Worm (Caenorhabditis elegans): ENCODE results near the gene Y116A8C.43.

Y116A8C.43 gene

ce11 chrIV:17118585-17118984 is 29.9 kb downstream of the Y116A8C.43 start, which contains the start of gene uaf-2:
uaf-2 (minus strand) TSS chrIV:17118767.
- TF ChIP-seq tbx-37 (GFP tag; conservative IDR thresholded peaks at IDR 0.05), result no peak
- no peak for TF ChIP-seq sea-1 (GFP tag; conservative IDR thresholded peaks at IDR 0.05)
- TF ChIP-seq F13C5.2 (tag; optimal IDR thresholded peaks at IDR 0.05), result no peak
- no peak for TF ChIP-seq ets-7 (tag; optimal IDR thresholded peaks at IDR 0.05)
- TF ChIP-seq B0310.2 (tag; optimal IDR thresholded peaks at IDR 0.05), result no peak
- no peak for TF ChIP-seq flt-1 (GFP tag; IDR thresholded peaks at IDR 0.05)
- no peak for TF ChIP-seq ama-1 (optimal IDR thresholded peaks at IDR 0.05)
- TF ChIP-seq ceh-36 (tag; optimal IDR thresholded peaks at IDR 0.05), result no peak
- no peak for TF ChIP-seq scrt-1 (GFP tag; IDR thresholded peaks at IDR 0.05)
- no peak for TF ChIP-seq hmg-4 (GFP tag; optimal IDR thresholded peaks at IDR 0.05)
- TF ChIP-seq tra-4 (tag; optimal IDR thresholded peaks at IDR 0.05), result no peak
- no peak for TF ChIP-seq tbx-11 (GFP tag; IDR thresholded peaks at IDR 0.05)

ce11 chrIV:17118987-17119732 is 30.5 kb downstream of the Y116A8C.43 start, which contains the start of gene itsn-1:
itsn-1 (plus strand) TSS chrIV:17119682.
- TF ChIP-seq hmbx-1 (tag; optimal IDR thresholded peaks at IDR 0.05) (no peak), scrt-1 (GFP tag; IDR thresholded peaks at IDR 0.05) (no peak), pes-1 (GFP tag; IDR thresholded peaks at IDR 0.05) (no peak)

ce11 chrIV:17121058-17121773 is 32.6 kb downstream of the Y116A8C.43 start:
- TF ChIP-seq tra-4 (tag; optimal IDR thresholded peaks at IDR 0.05) (no peak), tbx-37 (GFP tag; conservative IDR thresholded peaks at IDR 0.05) (no peak), flt-1 (GFP tag; IDR thresholded peaks at IDR 0.05) (no peak), hnd-1 (tag; optimal IDR thresholded peaks at IDR 0.05) (no peak), pes-1 (GFP tag; IDR thresholded peaks at IDR 0.05) (no peak), ceh-36 (tag; optimal IDR thresholded peaks at IDR 0.05) (no peak), ceh-13 (GFP tag; optimal IDR thresholded peaks at IDR 0.05) (no peak), aly-1 (tag; optimal IDR thresholded peaks at IDR 0.05) (no peak), ama-1 (optimal IDR thresholded peaks at IDR 0.05) (no peak), sea-1 (GFP tag; conservative IDR thresholded peaks at IDR 0.05) (no peak), hmbx-1 (tag; optimal IDR thresholded peaks at IDR 0.05) (no peak), hmg-4 (GFP tag; optimal IDR thresholded peaks at IDR 0.05) (no peak), tbx-11 (GFP tag; IDR thresholded peaks at IDR 0.05) (no peak)

ce11 chrIV:17125967-17126366 is 37.3 kb downstream of the Y116A8C.43 start:
- TF ChIP-seq hnd-1 (tag; optimal IDR thresholded peaks at IDR 0.05) (no peak), ets-7 (tag; optimal IDR thresholded peaks at IDR 0.05) (no peak)

ce11 chrIV:17126512-17126911 is 37.9 kb downstream of the Y116A8C.43 start:
- TF ChIP-seq flt-1 (GFP tag; IDR thresholded peaks at IDR 0.05) (no peak), aly-1 (tag; optimal IDR thresholded peaks at IDR 0.05) (no peak), tbx-11 (GFP tag; IDR thresholded peaks at IDR 0.05) (no peak), hmg-4 (GFP tag; optimal IDR thresholded peaks at IDR 0.05) (no peak), pes-1 (GFP tag; IDR thresholded peaks at IDR 0.05) (no peak), tra-4 (tag; optimal IDR thresholded peaks at IDR 0.05) (no peak), ceh-36 (tag; optimal IDR thresholded peaks at IDR 0.05) (no peak), sea-1 (GFP tag; conservative IDR thresholded peaks at IDR 0.05) (no peak), tbx-37 (GFP tag; conservative IDR thresholded peaks at IDR 0.05) (no peak; the same call in 1 of the 2 replicates), hnd-1 (tag; optimal IDR thresholded peaks at IDR 0.05) (no peak)

ce11 chrIV:17131035-17131595 is 42.5 kb downstream of the Y116A8C.43 start, which contains the start of the genes Y116A8C.37 and Y116A8C.38:
Y116A8C.37 (minus strand) TSS chrIV:17131135.
Y116A8C.38 (plus strand) TSS chrIV:17131545.
- TF ChIP-seq ceh-36 (tag; optimal IDR thresholded peaks at IDR 0.05), result no peak
- TF ChIP-seq F13C5.2 (tag; optimal IDR thresholded peaks at IDR 0.05), result no peak
- TF ChIP-seq scrt-1 (GFP tag; IDR thresholded peaks at IDR 0.05), result no peak
- TF ChIP-seq ets-7 (tag; optimal IDR thresholded peaks at IDR 0.05), result no peak
- no peak for TF ChIP-seq tra-4 (tag; optimal IDR thresholded peaks at IDR 0.05)
- TF ChIP-seq tbx-11 (GFP tag; IDR thresholded peaks at IDR 0.05), result no peak
- no peak for TF ChIP-seq hnd-1 (tag; optimal IDR thresholded peaks at IDR 0.05)
- TF ChIP-seq tbx-37 (GFP tag; conservative IDR thresholded peaks at IDR 0.05), result no peak
- no peak for TF ChIP-seq hmg-4 (GFP tag; optimal IDR thresholded peaks at IDR 0.05)
- TF ChIP-seq ceh-13 (GFP tag; optimal IDR thresholded peaks at IDR 0.05), result no peak
- TF ChIP-seq flt-1 (GFP tag; IDR thresholded peaks at IDR 0.05), result no peak
- TF ChIP-seq aly-1 (tag; optimal IDR thresholded peaks at IDR 0.05), result no peak
- TF ChIP-seq hmbx-1 (tag; optimal IDR thresholded peaks at IDR 0.05), result no peak
- no peak for TF ChIP-seq ama-1 (optimal IDR thresholded peaks at IDR 0.05)
- no peak for TF ChIP-seq pes-1 (GFP tag; IDR thresholded peaks at IDR 0.05)
- no peak for TF ChIP-seq sea-1 (GFP tag; conservative IDR thresholded peaks at IDR 0.05)
- no peak for TF ChIP-seq B0310.2 (tag; optimal IDR thresholded peaks at IDR 0.05)
